Fruit fly (Drosophila melanogaster) whole organism: Measurements from ENCODE around the gene CG14545.

Experiments
- CG8478 ChIP-seq: fragments of >200 bp; optimal IDR thresholded peaks from 2 replicates; lab custom pipeline; 2018; ENCODE audit warnings: inconsistent platforms
- Dll ChIP-seq: fragments of >200 bp; optimal IDR thresholded peaks from 2 replicates; lab custom pipeline; 2017
- EcR ChIP-seq, 2 experiments: fragments of >200 bp; optimal IDR thresholded peaks; 2 replicates each; lab custom pipeline; 2017; ENCODE audit warnings: missing biosample characterization in 2 of 2, missing genetic modification characterization in 2 of 2, missing genetic modification reagents in 2 of 2
- pan ChIP-seq: fragments of >200 bp; optimal IDR thresholded peaks from 2 replicates; lab custom pipeline; 2017
- psq ChIP-seq: fragments of >200 bp; optimal IDR thresholded peaks from 2 replicates; lab custom pipeline; 2017
- usp ChIP-seq: fragments of >200 bp; optimal IDR thresholded peaks from 2 replicates; lab custom pipeline; 2017; ENCODE audit warnings: missing biosample characterization, missing genetic modification characterization, mixed read lengths

Gene CG14545

DNA sequence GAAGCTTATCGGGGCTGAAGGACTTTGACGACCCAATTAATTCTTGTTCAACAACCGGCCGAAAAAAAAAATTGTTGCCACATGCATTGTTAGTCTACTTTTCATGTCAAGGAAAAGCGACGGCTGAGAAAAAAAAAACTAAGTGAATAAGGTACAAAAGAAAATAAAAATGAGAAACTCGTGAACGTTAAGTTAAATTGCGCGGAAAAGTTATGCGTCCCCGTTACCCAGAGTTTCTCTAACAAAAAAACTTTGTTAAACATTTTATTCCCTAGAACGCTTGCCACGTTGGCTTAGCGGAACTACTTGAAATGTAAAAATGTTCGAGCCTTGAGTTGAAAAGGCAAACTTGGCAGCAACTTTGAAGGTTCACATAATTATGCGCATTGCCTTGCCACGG, 35.9 kb downstream of the CG14545 start, which contains the start of gene CG14354:
CG14354 (plus strand) TSS at position 301 of the 400 bp plus-strand sequence.
- no peak for TF ChIP-seq pan (lab: Kevin White, UChicago)
- TF ChIP-seq psq, result no peak
- no peak for TF ChIP-seq EcR (GFP tag; optimal IDR thresholded peaks at IDR 0.05; lab: Kevin White, UChicago)
- no peak for TF ChIP-seq usp (GFP tag; lab: Kevin White, UChicago)
- TF ChIP-seq Dll (lab: Kevin White, UChicago), result no peak
- no peak for TF ChIP-seq CG8478

DNA sequence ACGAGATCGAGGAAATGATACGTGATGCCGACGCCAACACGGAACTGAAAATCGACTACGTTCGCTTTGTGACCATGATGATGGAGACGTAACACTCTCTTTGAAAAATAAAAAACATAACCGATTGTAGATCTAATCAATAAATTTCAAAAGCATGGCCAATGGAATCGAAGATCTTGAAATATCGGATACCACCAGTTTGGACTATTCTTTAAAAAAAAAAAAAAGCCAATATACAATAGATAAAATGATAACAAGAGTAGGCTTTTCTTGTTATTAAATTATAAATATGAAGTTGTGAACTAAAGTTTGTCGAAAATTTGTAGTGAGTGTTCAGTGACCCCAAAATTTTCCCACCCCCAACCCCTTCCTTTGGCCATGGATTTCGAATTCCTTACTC, 39.5 kb downstream of the CG14545 start, which contains the start of the genes Acam and CG17770:
Acam (plus strand) TSS at position 301 of the 400 bp plus-strand sequence.
CG17770 (plus strand) TSS at position 301 of the 400 bp plus-strand sequence.
- TF ChIP-seq Dll (lab: Kevin White, UChicago) (no peak), psq (no peak), CG8478 (no peak), EcR (GFP tag; optimal IDR thresholded peaks at IDR 0.05; lab: Kevin White, UChicago) (no peak), pan (lab: Kevin White, UChicago) (no peak), usp (GFP tag; lab: Kevin White, UChicago) (no peak)

DNA sequence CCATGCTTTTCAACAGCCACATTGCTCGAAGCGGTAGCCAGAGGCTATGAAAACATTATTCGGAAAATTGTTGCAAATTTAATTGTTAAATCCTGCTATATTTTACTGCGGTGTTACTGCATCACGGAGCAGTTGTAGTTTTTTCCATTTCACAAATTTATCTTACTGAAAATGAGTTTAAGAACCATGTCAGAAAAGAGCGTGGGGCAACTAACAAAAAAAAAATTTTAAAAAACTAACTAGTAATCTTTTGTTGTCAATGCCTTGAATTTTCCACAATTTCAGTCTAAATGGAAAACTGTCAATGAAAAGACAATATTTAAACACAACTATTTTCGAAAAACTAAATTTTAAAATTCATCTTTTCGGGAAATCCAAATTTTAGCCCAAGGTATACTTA, 40.3 kb downstream of the CG14545 start, which contains the start of gene CG5024:
CG5024 (plus strand) TSS at position 301 of the 400 bp plus-strand sequence.
- TF ChIP-seq usp (GFP tag; lab: Kevin White, UChicago), result no peak
- no peak for TF ChIP-seq Dll (lab: Kevin White, UChicago)
- no peak for TF ChIP-seq CG8478
- no peak for TF ChIP-seq psq
- no peak for TF ChIP-seq EcR (GFP tag; optimal IDR thresholded peaks at IDR 0.05; lab: Kevin White, UChicago)
- no peak for TF ChIP-seq pan (lab: Kevin White, UChicago)

DNA sequence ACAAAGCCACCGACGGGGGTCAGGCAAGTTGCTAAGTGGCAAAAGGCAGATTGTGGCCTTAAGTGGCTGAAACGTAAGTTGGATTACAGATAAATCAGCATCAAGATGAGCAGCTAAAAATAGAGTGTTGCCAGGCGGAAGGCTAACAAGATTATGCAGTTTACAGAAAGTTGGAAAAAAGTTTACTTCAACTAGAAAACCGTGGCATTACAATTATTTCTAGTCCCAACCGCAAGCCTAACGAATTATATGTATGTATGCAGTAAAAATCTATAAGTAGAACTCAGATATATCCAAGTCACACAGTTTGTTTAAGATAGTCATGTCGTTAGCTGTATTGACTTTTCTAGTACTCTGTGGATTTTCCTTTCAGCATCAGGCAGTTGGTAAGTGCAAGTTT, 44.9 kb downstream of the CG14545 start, which contains the start of gene BG642167:
BG642167 (plus strand) TSS at position 301 of the 400 bp plus-strand sequence.
- TF ChIP-seq psq (no peak), Dll (lab: Kevin White, UChicago) (no peak), CG8478 (no peak), pan (lab: Kevin White, UChicago) (no peak), usp (GFP tag; lab: Kevin White, UChicago) (no peak), EcR (GFP tag; optimal IDR thresholded peaks at IDR 0.05; lab: Kevin White, UChicago) (no peak)
